6 fruit fly cellular contexts compared by ENCODE assay signal in the genomic region with DNA sequence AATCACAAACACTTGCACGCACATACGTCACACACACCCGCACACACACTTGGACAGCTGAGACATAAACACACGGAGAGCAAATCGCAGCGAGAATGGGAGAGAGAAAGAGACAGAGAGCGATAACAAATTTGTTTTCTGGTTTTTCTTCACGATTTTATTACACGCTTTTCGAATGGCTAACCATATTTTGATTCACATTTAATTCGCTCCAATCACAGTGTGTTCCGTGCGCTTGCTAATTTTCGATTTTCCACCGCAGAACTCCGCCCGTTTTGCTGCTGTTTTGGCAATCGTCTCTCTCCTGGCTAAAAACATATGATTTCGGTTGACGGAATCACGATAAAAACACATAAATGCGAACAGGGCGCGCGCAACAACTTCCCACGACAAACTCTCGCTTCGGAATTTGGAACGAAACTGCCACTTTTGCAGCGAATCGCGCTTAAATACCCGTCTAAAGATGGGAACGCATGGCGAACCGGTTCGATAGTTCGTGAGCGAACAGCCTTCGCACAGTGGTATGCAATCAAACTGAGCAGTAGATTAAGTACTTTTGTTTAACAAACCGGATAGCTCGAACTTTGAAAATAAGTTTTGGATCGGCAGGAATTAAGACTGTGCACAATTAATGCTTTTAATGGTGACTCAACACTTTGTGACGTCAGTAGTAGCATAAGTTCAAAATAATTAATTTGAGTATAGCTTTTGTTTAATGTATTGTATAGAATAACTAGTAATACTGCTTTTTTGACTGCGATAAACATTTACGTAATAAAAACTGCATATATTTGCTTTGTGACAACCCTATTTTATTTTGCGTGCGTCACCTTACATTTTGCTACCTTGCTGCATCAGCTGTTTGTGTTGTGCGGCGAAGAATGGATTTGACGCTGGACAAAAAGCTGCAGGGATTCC.
A peak's percentile ranks its signal among the peaks of the same experiment; 100 is the strongest.
TF ChIP-seq lines count a peak whose summit lies in the region.

A gene (minus strand): TSS at position 424 of the 918 bp plus-strand sequence.
A gene (plus strand): TSS at position 856 of the 918 bp plus-strand sequence.

- TF ChIP-seq CTCF in whole organism, embryonic (GFP tag; optimal IDR thresholded peaks at IDR 0.05; lab: Kevin White, UChicago) = peak; percentile 64

TF ChIP-seq in Kc167, 6 proteins besides CTCF, POLR2A, EP300 and RAD21:
- no peak for TF ChIP-seq ttk (optimal IDR thresholded peaks at IDR 0.05; lab: Kevin White, UChicago)
- peak; percentile 98 for TF ChIP-seq Sin3A (optimal IDR thresholded peaks at IDR 0.05; lab: Kevin White, UChicago)

TF ChIP-seq in whole organism, adult, 20 proteins besides CTCF, POLR2A, EP300 and RAD21 (continues in another document):
- TF ChIP-seq bab1 (GFP tag; optimal IDR thresholded peaks at IDR 0.05; lab: Kevin White, UChicago) (peak; percentile 97), CG7101 (tag; optimal IDR thresholded peaks at IDR 0.05; lab: Kevin White, UChicago) (peak; percentile 96), CG11617 (GFP tag; optimal IDR thresholded peaks at IDR 0.05; lab: Kevin White, UChicago) (peak; percentile 99), CG14711 (tag; optimal IDR thresholded peaks at IDR 0.05; lab: Kevin White, UChicago) (peak; percentile 95), CG33017 (tag; optimal IDR thresholded peaks at IDR 0.05; lab: Kevin White, UChicago) (peak; percentile 91), cnc (optimal IDR thresholded peaks at IDR 0.05; lab: Kevin White, UChicago) (no peak), ovo (GFP tag; optimal IDR thresholded peaks at IDR 0.05; lab: Kevin White, UChicago) (peak; percentile 95), Clk (GFP tag; optimal IDR thresholded peaks at IDR 0.05; lab: Kevin White, UChicago) (peak; percentile 92), kay (GFP tag; lab: Kevin White, UChicago; ENCODE audit: borderline replicate concordance) (no peak), pad (GFP tag; optimal IDR thresholded peaks at IDR 0.05; lab: Kevin White, UChicago) (peak; percentile 86), CG7045 (GFP tag; optimal IDR thresholded peaks at IDR 0.05; lab: Kevin White, UChicago) (peak; percentile 97), Crg-1 (GFP tag; optimal IDR thresholded peaks at IDR 0.05; lab: Kevin White, UChicago) (peak; percentile 96), Mnt (GFP tag; optimal IDR thresholded peaks at IDR 0.05; lab: Kevin White, UChicago) (peak; percentile 95), CG5204 (GFP tag; optimal IDR thresholded peaks at IDR 0.05; lab: Kevin White, UChicago) (peak; percentile 99), CG12768 (GFP tag; optimal IDR thresholded peaks at IDR 0.05; lab: Kevin White, UChicago) (peak; percentile 98)

TF ChIP-seq in whole organism, embryonic, 481 proteins besides CTCF, POLR2A, EP300 and RAD21 (continues in another document):
- peak; percentile 95 for TF ChIP-seq Dbx (GFP tag; IDR thresholded peaks at IDR 0.05; lab: Robert Waterston, UW)
- TF ChIP-seq seq (GFP tag; IDR thresholded peaks at IDR 0.05; lab: Robert Waterston, UW) = peak; percentile 93
- peak; percentile 80 for TF ChIP-seq Lim3 (GFP tag; IDR thresholded peaks at IDR 0.05; lab: Robert Waterston, UW)
- peak; percentile 94 for TF ChIP-seq al (GFP tag; IDR thresholded peaks at IDR 0.05; lab: Robert Waterston, UW)
- TF ChIP-seq toy (GFP tag; IDR thresholded peaks at IDR 0.05; lab: Robert Waterston, UW) = peak; percentile 69
- TF ChIP-seq bab2 (GFP tag; optimal IDR thresholded peaks at IDR 0.05; lab: Kevin White, UChicago) = peak; percentile 98
- peak; percentile 98 for TF ChIP-seq HmgZ (tag; optimal IDR thresholded peaks at IDR 0.05; lab: Kevin White, UChicago)
- peak; percentile 89 for TF ChIP-seq jigr1 (GFP tag; IDR thresholded peaks at IDR 0.05; lab: Robert Waterston, UW)
- TF ChIP-seq her (GFP tag; optimal IDR thresholded peaks at IDR 0.05; lab: Kevin White, UChicago) = peak; percentile 95
- peak; percentile 99 for TF ChIP-seq CG2120 (GFP tag; optimal IDR thresholded peaks at IDR 0.05; lab: Kevin White, UChicago)
- peak; percentile 95 for TF ChIP-seq tgo (GFP tag; IDR thresholded peaks at IDR 0.05; lab: Robert Waterston, UW)
- TF ChIP-seq B-H2 (GFP tag; optimal IDR thresholded peaks at IDR 0.05; lab: Kevin White, UChicago) = peak; percentile 97
- TF ChIP-seq Hmx (GFP tag; optimal IDR thresholded peaks at IDR 0.05; lab: Kevin White, UChicago) = peak; percentile 96
- peak; percentile 92 for TF ChIP-seq Elba2 (GFP tag; optimal IDR thresholded peaks at IDR 0.05; lab: Kevin White, UChicago)
- TF ChIP-seq fd96Cb (tag; optimal IDR thresholded peaks at IDR 0.05; lab: Kevin White, UChicago) = peak; percentile 96
- peak; percentile 96 for TF ChIP-seq Fer1 (GFP tag; optimal IDR thresholded peaks at IDR 0.05; lab: Kevin White, UChicago)

TF ChIP-seq in whole organism, prepupa, 60 proteins besides CTCF, POLR2A, EP300 and RAD21 (continues in another document):
- peak; percentile 99 for TF ChIP-seq lz (GFP tag; optimal IDR thresholded peaks at IDR 0.05; lab: Kevin White, UChicago)
- TF ChIP-seq Eip75B (GFP tag; optimal IDR thresholded peaks at IDR 0.05; lab: Kevin White, UChicago) = peak; percentile 98
- TF ChIP-seq Ets21C (GFP tag; optimal IDR thresholded peaks at IDR 0.05; lab: Kevin White, UChicago) = peak; percentile 98
- peak; percentile 98 for TF ChIP-seq topi (GFP tag; optimal IDR thresholded peaks at IDR 0.05; lab: Kevin White, UChicago)
- peak; percentile 98 for TF ChIP-seq acj6 (GFP tag; optimal IDR thresholded peaks at IDR 0.05; lab: Kevin White, UChicago)
- TF ChIP-seq vri (GFP tag; optimal IDR thresholded peaks at IDR 0.05; lab: Kevin White, UChicago) = peak; percentile 97
- TF ChIP-seq Eip93F (GFP tag; optimal IDR thresholded peaks at IDR 0.05; lab: Kevin White, UChicago) = peak; percentile 91
- peak; percentile 97 for TF ChIP-seq CG4318 (GFP tag; optimal IDR thresholded peaks at IDR 0.05; lab: Kevin White, UChicago)
- peak; percentile 97 for TF ChIP-seq Lpt (GFP tag; optimal IDR thresholded peaks at IDR 0.05; lab: Kevin White, UChicago)
- peak; percentile 96 for TF ChIP-seq CG3032 (tag; optimal IDR thresholded peaks at IDR 0.05; lab: Kevin White, UChicago)
- peak; percentile 86 for TF ChIP-seq Blimp-1 (GFP tag; optimal IDR thresholded peaks at IDR 0.05; lab: Kevin White, UChicago)
- TF ChIP-seq spab (GFP tag; optimal IDR thresholded peaks at IDR 0.05; lab: Kevin White, UChicago) = peak; percentile 90
- peak; percentile 96 for TF ChIP-seq CG15336 (GFP tag; IDR thresholded peaks at IDR 0.05; lab: Robert Waterston, UW)
- peak; percentile 91 for TF ChIP-seq Hr38 (GFP tag; optimal IDR thresholded peaks at IDR 0.05; lab: Kevin White, UChicago)
- peak; percentile 97 for TF ChIP-seq net (GFP tag; optimal IDR thresholded peaks at IDR 0.05; lab: Kevin White, UChicago)
- peak; percentile 92 to 99 for TF ChIP-seq salr (GFP tag; optimal IDR thresholded peaks at IDR 0.05; lab: Kevin White, UChicago)

TF ChIP-seq in whole organism, pupa, 21 proteins besides CTCF, POLR2A, EP300 and RAD21 (continues in another document):
- TF ChIP-seq CG9948 (tag; optimal IDR thresholded peaks at IDR 0.05; lab: Kevin White, UChicago) (peak; percentile 95), CG34367 (tag; optimal IDR thresholded peaks at IDR 0.05; lab: Kevin White, UChicago) (peak; percentile 95), CG15710 (tag; optimal IDR thresholded peaks at IDR 0.05; lab: Kevin White, UChicago) (peak; percentile 95), Snoo (tag; optimal IDR thresholded peaks at IDR 0.05; lab: Kevin White, UChicago) (peak; percentile 96), Ets98B (GFP tag; IDR thresholded peaks at IDR 0.05; lab: Robert Waterston, UW) (peak; percentile 92), fd96Ca (GFP tag; IDR thresholded peaks at IDR 0.05; lab: Robert Waterston, UW) (peak; percentile 96), Pif1A (GFP tag; optimal IDR thresholded peaks at IDR 0.05; lab: Kevin White, UChicago) (peak; percentile 98), D1 (tag; optimal IDR thresholded peaks at IDR 0.05; lab: Kevin White, UChicago) (no peak), CG8159 (tag; optimal IDR thresholded peaks at IDR 0.05; lab: Kevin White, UChicago) (peak; percentile 95), CG13204 (GFP tag; optimal IDR thresholded peaks at IDR 0.05; lab: Kevin White, UChicago) (peak; percentile 77), CG17806 (tag; optimal IDR thresholded peaks at IDR 0.05; lab: Kevin White, UChicago) (peak; percentile 92), CG14655 (GFP tag; optimal IDR thresholded peaks at IDR 0.05; lab: Kevin White, UChicago) (peak; percentile 97), CG12605 (GFP tag; IDR thresholded peaks at IDR 0.05; lab: Robert Waterston, UW) (peak; percentile 91), CG4496 (GFP tag; IDR thresholded peaks at IDR 0.05; lab: Robert Waterston, UW) (peak; percentile 95; the same call in 2 of the 3 replicates), EcR (GFP tag; optimal IDR thresholded peaks at IDR 0.05; lab: Kevin White, UChicago) (no peak), Pif1B (GFP tag; optimal IDR thresholded peaks at IDR 0.05; lab: Kevin White, UChicago) (peak; percentile 96), CG10348 (GFP tag; IDR thresholded peaks at IDR 0.05; lab: Robert Waterston, UW) (peak; percentile 73)

TF ChIP-seq in whole organism, wandering third instar larva, 38 proteins besides CTCF, POLR2A, EP300 and RAD21 (continues in another document):
- no peak for TF ChIP-seq Vsx2 (GFP tag; optimal IDR thresholded peaks at IDR 0.05; lab: Kevin White, UChicago; ENCODE audit: partially characterized antibody)
- TF ChIP-seq N (GFP tag; optimal IDR thresholded peaks at IDR 0.05; lab: Kevin White, UChicago) = no peak
- peak; percentile 97 for TF ChIP-seq Jra (GFP tag; optimal IDR thresholded peaks at IDR 0.05; lab: Kevin White, UChicago)
- TF ChIP-seq dmrt93B (GFP tag; optimal IDR thresholded peaks at IDR 0.05; lab: Kevin White, UChicago) = peak; percentile 95
- TF ChIP-seq jim (GFP tag; optimal IDR thresholded peaks at IDR 0.05; lab: Kevin White, UChicago) = peak; percentile 50
- peak; percentile 98 for TF ChIP-seq br (GFP tag; optimal IDR thresholded peaks at IDR 0.05; lab: Kevin White, UChicago)
- TF ChIP-seq Hr78 (GFP tag; optimal IDR thresholded peaks at IDR 0.05; lab: Kevin White, UChicago) = no peak
- TF ChIP-seq Dfd (GFP tag; optimal IDR thresholded peaks at IDR 0.05; lab: Kevin White, UChicago) = no peak
- TF ChIP-seq tai (GFP tag; optimal IDR thresholded peaks at IDR 0.05; lab: Kevin White, UChicago) = no peak
- no peak for TF ChIP-seq brk (GFP tag; optimal IDR thresholded peaks at IDR 0.05; lab: Kevin White, UChicago)
- no peak for TF ChIP-seq pan (optimal IDR thresholded peaks at IDR 0.05; lab: Kevin White, UChicago)
- peak; percentile 88 for TF ChIP-seq psq (GFP tag; optimal IDR thresholded peaks at IDR 0.05; lab: Kevin White, UChicago)
- TF ChIP-seq Dif (GFP tag; optimal IDR thresholded peaks at IDR 0.05; lab: Kevin White, UChicago; ENCODE audit: partially characterized antibody) = peak; percentile 71
- TF ChIP-seq GATAd (GFP tag; optimal IDR thresholded peaks at IDR 0.05; lab: Kevin White, UChicago) = peak; percentile 95
- peak; percentile 95 for TF ChIP-seq Hr83 (GFP tag; optimal IDR thresholded peaks at IDR 0.05; lab: Kevin White, UChicago; ENCODE audit: poor library complexity, severe bottlenecking)
- TF ChIP-seq woc (GFP tag; optimal IDR thresholded peaks at IDR 0.05; lab: Kevin White, UChicago) = peak; percentile 98
- no peak for TF ChIP-seq Abd-B (GFP tag; optimal IDR thresholded peaks at IDR 0.05; lab: Kevin White, UChicago)
- TF ChIP-seq ey (GFP tag; optimal IDR thresholded peaks at IDR 0.05; lab: Kevin White, UChicago) = peak; percentile 98
- TF ChIP-seq Mio (GFP tag; optimal IDR thresholded peaks at IDR 0.05; lab: Kevin White, UChicago) = peak; percentile 67
